Fruit fly (Drosophila melanogaster) whole organism, embryonic: ENCODE data around the gene CG14961.

Experiments
- Ada2b ChIP-seq: fragments of 200-800 bp; sonication (Bioruptor generic); IDR thresholded peaks from 2 replicates; pipeline ENCODE4 v1.3.6; 2022; ENCODE audit warnings: missing biosample characterization, missing genetic modification characterization
- B-H1 ChIP-seq: fragments of 200-800 bp; sonication (Bioruptor generic); IDR thresholded peaks from 3 replicates; pipeline ENCODE4 v1.3.6; 2022; ENCODE audit warnings: missing biosample characterization, missing genetic modification characterization
- Blimp-1 ChIP-seq: fragments of 200-800 bp; sonication (Bioruptor generic); optimal IDR thresholded peaks from 3 replicates; lab custom pipeline; 2018; ENCODE audit warnings: missing biosample characterization, missing genetic modification characterization, mild to moderate bottlenecking, moderate library complexity, missing genetic modification reagents
- CG10274 ChIP-seq: fragments of 200-800 bp; sonication (Bioruptor generic); optimal IDR thresholded peaks from 3 replicates; lab custom pipeline; 2017; ENCODE audit warnings: missing biosample characterization, mild to moderate bottlenecking, missing genetic modification characterization
- CG10321 ChIP-seq: fragments of 200-800 bp; sonication (Bioruptor generic); IDR thresholded peaks from 2 replicates; pipeline ENCODE4 v1.3.6; 2022; ENCODE audit warnings: missing biosample characterization, missing genetic modification characterization
- CG10959 ChIP-seq: fragments of 200-800 bp; sonication (Bioruptor generic); IDR thresholded peaks from 2 replicates; pipeline ENCODE4 v1.3.6; 2022; ENCODE audit warnings: missing biosample characterization, missing genetic modification characterization
- CG11247 ChIP-seq: fragments of 200-800 bp; sonication (Bioruptor generic); IDR thresholded peaks from 2 replicates; pipeline ENCODE4 v1.3.6; 2022; ENCODE audit warnings: missing biosample characterization, missing genetic modification characterization
- CG12104 ChIP-seq: fragments of 200-800 bp; sonication (Bioruptor generic); optimal IDR thresholded peaks from 3 replicates; lab custom pipeline; 2016; ENCODE audit warnings: missing biosample characterization, missing genetic modification characterization
- CG12219 ChIP-seq: fragments of 200-800 bp; sonication (Bioruptor generic); optimal IDR thresholded peaks from 3 replicates; lab custom pipeline; 2018; ENCODE audit warnings: missing biosample characterization, mild to moderate bottlenecking, missing genetic modification characterization
- CG13123 ChIP-seq: fragments of 200-800 bp; sonication (Bioruptor generic); optimal IDR thresholded peaks from 2 replicates; lab custom pipeline; 2016; ENCODE audit warnings: missing biosample characterization, missing genetic modification characterization
- CG13624 ChIP-seq: fragments of 200-800 bp; sonication (Bioruptor generic); optimal IDR thresholded peaks from 2 replicates; lab custom pipeline; 2016; ENCODE audit warnings: missing biosample characterization, missing genetic modification characterization
- CG1603 ChIP-seq: fragments of 200-800 bp; sonication (Bioruptor generic); optimal IDR thresholded peaks from 2 replicates; lab custom pipeline; 2019; ENCODE audit warnings: missing biosample characterization, mild to moderate bottlenecking, missing genetic modification characterization, moderate library complexity
- CG16863 ChIP-seq: fragments of 200-800 bp; sonication (Bioruptor generic); optimal IDR thresholded peaks from 3 replicates; lab custom pipeline; 2016; ENCODE audit warnings: missing biosample characterization, missing genetic modification characterization
- CG18599 ChIP-seq: fragments of 200-800 bp; sonication (Bioruptor generic); optimal IDR thresholded peaks from 3 replicates; lab custom pipeline; 2017; ENCODE audit warnings: missing biosample characterization, missing genetic modification characterization, mild to moderate bottlenecking, moderate library complexity, missing genetic modification reagents
- CG3163 ChIP-seq: fragments of 200-800 bp; sonication (Bioruptor generic); optimal IDR thresholded peaks from 3 replicates; lab custom pipeline; 2016; ENCODE audit warnings: missing biosample characterization, missing genetic modification characterization
- CG3281 ChIP-seq: fragments of 200-800 bp; sonication (Bioruptor generic); optimal IDR thresholded peaks from 3 replicates; lab custom pipeline; 2017; ENCODE audit warnings: missing biosample characterization, mild to moderate bottlenecking, missing genetic modification characterization
- CG33213 ChIP-seq: fragments of 200-800 bp; sonication (Bioruptor generic); optimal IDR thresholded peaks from 3 replicates; lab custom pipeline; 2016; ENCODE audit warnings: missing biosample characterization, missing genetic modification characterization
- CG34376 ChIP-seq: fragments of 200-800 bp; sonication (Bioruptor generic); optimal IDR thresholded peaks from 2 replicates; lab custom pipeline; 2018; ENCODE audit warnings: missing biosample characterization, mild to moderate bottlenecking, missing genetic modification characterization
- CG4328 ChIP-seq: fragments of 200-800 bp; sonication (Bioruptor generic); optimal IDR thresholded peaks from 3 replicates; lab custom pipeline; 2017; ENCODE audit warnings: missing biosample characterization, missing genetic modification reagents, missing genetic modification characterization
- CG4424 ChIP-seq: fragments of 200-800 bp; sonication (Bioruptor generic); optimal IDR thresholded peaks from 3 replicates; lab custom pipeline; 2016; ENCODE audit warnings: missing biosample characterization, missing genetic modification characterization
- CG4617 ChIP-seq: fragments of 200-800 bp; sonication (Bioruptor generic); optimal IDR thresholded peaks from 3 replicates; lab custom pipeline; 2016; ENCODE audit warnings: missing biosample characterization, missing genetic modification characterization, borderline replicate concordance
- CG6175 ChIP-seq: fragments of 200-800 bp; sonication (Bioruptor generic); IDR thresholded peaks from 3 replicates; pipeline ENCODE4 v1.3.6; 2022; ENCODE audit warnings: missing biosample characterization, missing genetic modification characterization
- CG6272 ChIP-seq: fragments of 200-800 bp; sonication (Bioruptor generic); IDR thresholded peaks from 2 replicates; pipeline ENCODE4 v1.3.6; 2022; ENCODE audit warnings: missing biosample characterization, missing genetic modification characterization
- CG6765 ChIP-seq: fragments of 200-800 bp; sonication (Bioruptor generic); optimal IDR thresholded peaks from 3 replicates; lab custom pipeline; 2017; ENCODE audit warnings: missing biosample characterization, mild to moderate bottlenecking, missing genetic modification characterization
- CG7839 ChIP-seq: fragments of 200-800 bp; sonication (Bioruptor generic); optimal IDR thresholded peaks from 3 replicates; lab custom pipeline; 2018; ENCODE audit warnings: missing biosample characterization, mild to moderate bottlenecking, missing genetic modification characterization, moderate library complexity
- Camta ChIP-seq: fragments of 200-800 bp; sonication (Bioruptor generic); optimal IDR thresholded peaks from 2 replicates; lab custom pipeline; 2016; ENCODE audit warnings: missing biosample characterization, missing genetic modification characterization
- Dp ChIP-seq: fragments of 200-800 bp; sonication (Bioruptor generic); optimal IDR thresholded peaks from 2 replicates; lab custom pipeline; 2018; ENCODE audit warnings: missing biosample characterization, mild to moderate bottlenecking, missing genetic modification characterization, moderate library complexity
- Fer3 ChIP-seq: fragments of 200-800 bp; sonication (Bioruptor generic); optimal IDR thresholded peaks from 2 replicates; lab custom pipeline; 2018; ENCODE audit warnings: missing biosample characterization, mild to moderate bottlenecking, missing genetic modification characterization, moderate library complexity
- GATAe ChIP-seq: fragments of 200-800 bp; sonication (Bioruptor generic); conservative IDR thresholded peaks from 2 replicates; pipeline ENCODE4 v1.3.6; 2022; ENCODE audit warnings: missing biosample characterization, missing genetic modification characterization
- H2.0 ChIP-seq: fragments of 200-800 bp; sonication (Bioruptor generic); IDR thresholded peaks from 2 replicates; pipeline ENCODE4 v1.3.6; 2022; ENCODE audit warnings: missing biosample characterization, missing genetic modification characterization
- Hr78 ChIP-seq, 2 experiments: fragments of 200-800 bp in 1 of 2; fragments of >200 bp in 1 of 2; sonication (Bioruptor generic) in 1 of 2; optimal IDR thresholded peaks; 2 replicates each; lab custom pipeline; 2017 to 2019; ENCODE audit warnings: missing biosample characterization in 2 of 2, missing genetic modification characterization in 2 of 2, mild to moderate bottlenecking in 1 of 2, moderate library complexity in 1 of 2
- Kr ChIP-seq: fragments of 200-800 bp; sonication (Bioruptor generic); optimal IDR thresholded peaks from 2 replicates; lab custom pipeline; 2017; ENCODE audit warnings: missing biosample characterization, mild to moderate bottlenecking, missing genetic modification characterization
- Taf1 ChIP-seq: fragments of 200-800 bp; sonication (Bioruptor generic); IDR thresholded peaks from 2 replicates; pipeline ENCODE4 v1.3.6; 2022; ENCODE audit warnings: missing biosample characterization, missing genetic modification characterization
- Trl ChIP-seq, 3 experiments: fragments of >200 bp in 2 of 3; fragments of 200-800 bp in 1 of 3; sonication (Bioruptor generic) in 1 of 3; optimal IDR thresholded peaks; 2 replicates in 1 of 3; 3 replicates in 2 of 3; lab custom pipeline; 2016 to 2017; ENCODE audit warnings: missing biosample characterization in 1 of 3, missing genetic modification characterization in 1 of 3
- abd-A ChIP-seq: fragments of 200-800 bp; sonication (Bioruptor generic); optimal IDR thresholded peaks from 3 replicates; lab custom pipeline; 2019; ENCODE audit warnings: missing biosample characterization, mild to moderate bottlenecking, missing genetic modification characterization, moderate library complexity
- bcd ChIP-seq: fragments of 200-800 bp; sonication (Bioruptor generic); optimal IDR thresholded peaks from 2 replicates; lab custom pipeline; 2017; ENCODE audit warnings: missing biosample characterization, mild to moderate bottlenecking, missing genetic modification characterization
- dan ChIP-seq: fragments of 200-800 bp; sonication (Bioruptor generic); IDR thresholded peaks from 2 replicates; pipeline ENCODE4 v1.3.6; 2022; ENCODE audit warnings: missing biosample characterization, missing genetic modification characterization
- exex ChIP-seq: fragments of 200-800 bp; sonication (Bioruptor generic); optimal IDR thresholded peaks from 4 replicates; lab custom pipeline; 2018; ENCODE audit warnings: missing biosample characterization, mild to moderate bottlenecking, missing genetic modification characterization, moderate library complexity
- eyg ChIP-seq: fragments of 200-800 bp; sonication (Bioruptor generic); optimal IDR thresholded peaks from 3 replicates; lab custom pipeline; 2016; ENCODE audit warnings: missing biosample characterization, missing genetic modification characterization
- kah ChIP-seq: fragments of 200-800 bp; sonication (Bioruptor generic); optimal IDR thresholded peaks from 2 replicates; lab custom pipeline; 2018; ENCODE audit warnings: missing biosample characterization, mild to moderate bottlenecking, missing genetic modification characterization
- knrl ChIP-seq: fragments of 200-800 bp; sonication (Bioruptor generic); IDR thresholded peaks from 3 replicates; pipeline ENCODE4 v1.3.6; 2022; ENCODE audit warnings: missing biosample characterization, missing genetic modification characterization; ENCODE audit not compliant: partially characterized antibody
- lilli ChIP-seq: fragments of 200-800 bp; sonication (Bioruptor generic); optimal IDR thresholded peaks from 3 replicates; lab custom pipeline; 2016; ENCODE audit warnings: missing biosample characterization, missing genetic modification characterization
- mld ChIP-seq: fragments of 200-800 bp; sonication (Bioruptor generic); IDR thresholded peaks from 3 replicates; pipeline ENCODE4 v1.3.6; 2022; ENCODE audit warnings: missing biosample characterization, missing genetic modification characterization; ENCODE audit not compliant: partially characterized antibody
- sd ChIP-seq: fragments of 200-800 bp; sonication (Bioruptor generic); optimal IDR thresholded peaks from 3 replicates; lab custom pipeline; 2018; ENCODE audit warnings: missing biosample characterization, mild to moderate bottlenecking, missing genetic modification characterization, moderate library complexity
- sens ChIP-seq: fragments of 200-800 bp; sonication (Bioruptor generic); peaks from one replicate; lab custom pipeline; 2016; ENCODE audit warnings: missing biosample characterization, missing genetic modification characterization
- sna ChIP-seq: fragments of 200-800 bp; sonication (Bioruptor generic); IDR thresholded peaks from 2 replicates; pipeline ENCODE4 v1.3.6; 2022; ENCODE audit warnings: missing biosample characterization, missing genetic modification characterization; ENCODE audit not compliant: partially characterized antibody
- sob ChIP-seq: fragments of 200-800 bp; sonication (Bioruptor generic); IDR thresholded peaks from 2 replicates; pipeline ENCODE4 v1.3.6; 2022; ENCODE audit warnings: missing biosample characterization, missing genetic modification characterization
- sug ChIP-seq: fragments of 200-800 bp; optimal IDR thresholded peaks from 2 replicates; lab custom pipeline; 2019; ENCODE audit warnings: missing biosample characterization, mild to moderate bottlenecking, missing genetic modification characterization, moderate library complexity
- tio ChIP-seq: fragments of 200-800 bp; sonication (Bioruptor generic); optimal IDR thresholded peaks from 2 replicates; lab custom pipeline; 2017; ENCODE audit warnings: missing biosample characterization, missing genetic modification characterization, inconsistent platforms
- vvl ChIP-seq: fragments of 200-800 bp; sonication (Bioruptor generic); IDR thresholded peaks from 2 replicates; pipeline ENCODE4 v1.3.6; 2022; ENCODE audit warnings: missing biosample characterization, missing genetic modification characterization
- wdn ChIP-seq: fragments of 200-800 bp; sonication (Bioruptor generic); IDR thresholded peaks from 2 replicates; pipeline ENCODE4 v1.3.6; 2022; ENCODE audit warnings: missing biosample characterization, missing genetic modification characterization

CG14961 gene

DNA sequence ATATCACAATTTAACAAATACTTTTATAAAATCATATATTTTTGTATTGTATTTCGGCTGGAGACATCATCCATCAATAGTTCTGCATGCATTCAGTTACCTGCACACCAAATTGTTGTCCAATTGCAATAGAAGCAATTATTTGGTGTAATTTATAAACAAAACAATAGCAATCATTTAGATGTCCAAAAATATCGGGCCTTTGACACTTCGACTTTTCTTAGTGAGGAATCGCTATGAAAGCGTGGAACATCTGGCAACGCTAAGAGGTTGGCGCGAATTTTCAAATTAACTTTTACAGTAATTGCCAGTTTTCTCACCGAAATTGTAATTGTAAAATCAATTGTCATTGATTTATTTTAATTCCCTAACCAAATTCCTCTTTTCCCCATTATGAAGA, 4.9 kb downstream of the CG14961 start, which contains the start of gene CG14969 (continued):
- TF ChIP-seq CG12219: no peak
- TF ChIP-seq Camta: no peak
- TF ChIP-seq knrl (GFP tag; lab: Robert Waterston, UW): peak; percentile 39; the same call in 2 of the 3 replicates
- no peak for TF ChIP-seq CG18599 (GFP tag; lab: Kevin White, UChicago)
- TF ChIP-seq Ada2b (GFP tag; lab: Robert Waterston, UW): no peak
- TF ChIP-seq vvl: peak; percentile 21; the same call in 1 of the 2 replicates
- no peak for TF ChIP-seq wdn
- TF ChIP-seq Taf1 (GFP tag; lab: Robert Waterston, UW): no peak
- no peak for TF ChIP-seq GATAe (GFP tag; lab: Robert Waterston, UW)
- TF ChIP-seq CG4424: no peak
- TF ChIP-seq Fer3 (tag; lab: Kevin White, UChicago): no peak
- TF ChIP-seq lilli (GFP tag; lab: Kevin White, UChicago): peak; percentile 15
- TF ChIP-seq eyg (GFP tag; lab: Kevin White, UChicago): no peak
- TF ChIP-seq bcd: no peak
- no peak for TF ChIP-seq abd-A (tag; lab: Kevin White, UChicago)
- TF ChIP-seq CG6175: no peak
- no peak for TF ChIP-seq sug (tag; lab: Kevin White, UChicago)
- TF ChIP-seq CG3281 (GFP tag; lab: Kevin White, UChicago): no peak
- no peak for TF ChIP-seq CG3163 (GFP tag; lab: Kevin White, UChicago)
- no peak for TF ChIP-seq Kr (GFP tag; lab: Kevin White, UChicago)
- no peak for TF ChIP-seq CG13123 (GFP tag; lab: Kevin White, UChicago)
- no peak for TF ChIP-seq tio (GFP tag; lab: Kevin White, UChicago)
- peak; percentile 67 for TF ChIP-seq CG4617 (GFP tag; lab: Kevin White, UChicago)
- TF ChIP-seq Dp (GFP tag; lab: Kevin White, UChicago): peak; percentile 94
- 0 out of 3 replicates have a peak, but pooled peaks have one; percentile 30 for TF ChIP-seq mld (GFP tag; lab: Robert Waterston, UW)
- no peak for TF ChIP-seq sob (GFP tag; lab: Robert Waterston, UW)
- TF ChIP-seq Blimp-1 (GFP tag; lab: Kevin White, UChicago): no peak
- no peak for TF ChIP-seq CG7839 (tag; lab: Kevin White, UChicago)
- no peak for TF ChIP-seq Trl (optimal IDR thresholded peaks at IDR 0.05; lab: Kevin White, UChicago)
- no peak for TF ChIP-seq Trl (GFP tag; optimal IDR thresholded peaks at IDR 0.05; lab: Kevin White, UChicago)
- TF ChIP-seq exex: no peak
- no peak for TF ChIP-seq CG12104
- TF ChIP-seq sd: no peak
- peak; percentile 70 for TF ChIP-seq CG1603
- TF ChIP-seq CG6765 (GFP tag; lab: Kevin White, UChicago): no peak
- TF ChIP-seq dan: no peak
- no peak for TF ChIP-seq CG11247 (GFP tag; lab: Robert Waterston, UW)
- no peak for TF ChIP-seq CG13624 (GFP tag; lab: Kevin White, UChicago)
- no peak for TF ChIP-seq H2.0 (GFP tag; lab: Robert Waterston, UW)
- TF ChIP-seq B-H1 (GFP tag; lab: Robert Waterston, UW): no peak
- TF ChIP-seq CG33213 (GFP tag; lab: Kevin White, UChicago): peak; percentile 51
- no peak for TF ChIP-seq kah (GFP tag; lab: Kevin White, UChicago)
- TF ChIP-seq CG6272 (GFP tag; lab: Robert Waterston, UW): no peak
- no peak for TF ChIP-seq CG4328
- TF ChIP-seq CG16863 (GFP tag; lab: Kevin White, UChicago): no peak
- TF ChIP-seq sna (GFP tag; lab: Robert Waterston, UW): no peak
- no peak for TF ChIP-seq Hr78 (GFP tag; optimal IDR thresholded peaks at IDR 0.05; lab: Kevin White, UChicago)
- no peak for TF ChIP-seq CG10959 (GFP tag; lab: Robert Waterston, UW)
- TF ChIP-seq CG10321 (GFP tag; lab: Robert Waterston, UW): no peak
- TF ChIP-seq CG10274: no peak
- no peak for TF ChIP-seq sens
- TF ChIP-seq CG34376 (GFP tag; lab: Kevin White, UChicago): no peak
